ENCODE assay signal across 3 fruit fly cellular contexts in genomic region chr3R:13845250-13845699, dm6.
TF ChIP-seq lines count a peak whose summit lies in the region.

No protein-coding gene starts in this region.

TF ChIP-seq in whole organism, embryonic, 481 proteins besides CTCF, POLR2A, EP300 and RAD21 (continued from another document):
- no peak for TF ChIP-seq kah (GFP tag; optimal IDR thresholded peaks at IDR 0.05; lab: Kevin White, UChicago)
- no peak for TF ChIP-seq Hey (tag; optimal IDR thresholded peaks at IDR 0.05; lab: Kevin White, UChicago)
- peak in 1 of 2 experiments; percentile 86 for TF ChIP-seq bsh (GFP tag; optimal IDR thresholded peaks at IDR 0.05; lab: Kevin White, UChicago)
TF ChIP-seq in whole organism, embryonic: peak in this region for 13.

TF ChIP-seq in whole organism, prepupa, 60 proteins besides CTCF, POLR2A, EP300 and RAD21 (continued from another document):
- TF ChIP-seq OdsH (GFP tag; optimal IDR thresholded peaks at IDR 0.05; lab: Kevin White, UChicago) (peak; percentile 86), dac (GFP tag; optimal IDR thresholded peaks at IDR 0.05; lab: Kevin White, UChicago) (peak; percentile 86), CG8119 (GFP tag; IDR thresholded peaks at IDR 0.05; lab: Robert Waterston, UW) (peak; percentile 95), Hr38 (GFP tag; optimal IDR thresholded peaks at IDR 0.05; lab: Kevin White, UChicago) (no peak), Hr4 (GFP tag; optimal IDR thresholded peaks at IDR 0.05; lab: Kevin White, UChicago) (peak; percentile 87), CG6792 (GFP tag; optimal IDR thresholded peaks at IDR 0.05; lab: Kevin White, UChicago) (peak; percentile 76), CG6163 (GFP tag; IDR thresholded peaks at IDR 0.05; lab: Robert Waterston, UW) (peak; percentile 94), lz (GFP tag; optimal IDR thresholded peaks at IDR 0.05; lab: Kevin White, UChicago) (peak; percentile 49), Sox102F (GFP tag; optimal IDR thresholded peaks at IDR 0.05; lab: Kevin White, UChicago) (peak; percentile 56), CG11294 (GFP tag; IDR thresholded peaks at IDR 0.05; lab: Robert Waterston, UW) (0 out of 2 replicates have a peak, but pooled peaks have one; percentile 24), CG32006 (GFP tag; optimal IDR thresholded peaks at IDR 0.05; lab: Kevin White, UChicago) (peak; percentile 89), Sox15 (GFP tag; optimal IDR thresholded peaks at IDR 0.05; lab: Kevin White, UChicago) (peak; percentile 67), CG8319 (GFP tag; optimal IDR thresholded peaks at IDR 0.05; lab: Kevin White, UChicago) (peak; percentile 57), CG11762 (GFP tag; optimal IDR thresholded peaks at IDR 0.05; lab: Kevin White, UChicago; ENCODE audit: insufficient read depth) (peak; percentile 33), net (GFP tag; optimal IDR thresholded peaks at IDR 0.05; lab: Kevin White, UChicago) (peak; percentile 80), dsx (GFP tag; optimal IDR thresholded peaks at IDR 0.05; lab: Kevin White, UChicago; ENCODE audit: poor library complexity, severe bottlenecking) (peak; percentile 86), CG6808 (GFP tag; optimal IDR thresholded peaks at IDR 0.05; lab: Kevin White, UChicago) (peak; percentile 88), eg (GFP tag; IDR thresholded peaks at IDR 0.05; lab: Robert Waterston, UW) (peak; percentile 89), Eip93F (GFP tag; optimal IDR thresholded peaks at IDR 0.05; lab: Kevin White, UChicago) (peak; percentile 7), CG10669 (GFP tag; optimal IDR thresholded peaks at IDR 0.05; lab: Kevin White, UChicago) (peak; percentile 81), Gug (GFP tag; IDR thresholded peaks at IDR 0.05; lab: Robert Waterston, UW) (peak; percentile 70), Blimp-1 (GFP tag; optimal IDR thresholded peaks at IDR 0.05; lab: Kevin White, UChicago) (no peak), Smox (GFP tag; optimal IDR thresholded peaks at IDR 0.05; lab: Kevin White, UChicago) (peak; percentile 36), esn (GFP tag; optimal IDR thresholded peaks at IDR 0.05; lab: Kevin White, UChicago) (peak; percentile 72), CG10631 (GFP tag; optimal IDR thresholded peaks at IDR 0.05; lab: Kevin White, UChicago) (peak; percentile 90), vri (GFP tag; optimal IDR thresholded peaks at IDR 0.05; lab: Kevin White, UChicago) (peak; percentile 48), fd85E (GFP tag; optimal IDR thresholded peaks at IDR 0.05; lab: Kevin White, UChicago) (no peak), CG6854 (GFP tag; optimal IDR thresholded peaks at IDR 0.05; lab: Kevin White, UChicago) (no peak), Met (GFP tag; optimal IDR thresholded peaks at IDR 0.05; lab: Kevin White, UChicago) (peak; percentile 64), CG3919 (GFP tag; optimal IDR thresholded peaks at IDR 0.05; lab: Kevin White, UChicago) (peak; percentile 78), ss (GFP tag; optimal IDR thresholded peaks at IDR 0.05; lab: Kevin White, UChicago) (peak; percentile 92 to 95), pdm3 (GFP tag; optimal IDR thresholded peaks at IDR 0.05; lab: Kevin White, UChicago) (peak; percentile 55), CG9139 (GFP tag; optimal IDR thresholded peaks at IDR 0.05; lab: Kevin White, UChicago) (peak; percentile 71), topi (GFP tag; optimal IDR thresholded peaks at IDR 0.05; lab: Kevin White, UChicago) (peak; percentile 54), CG11902 (GFP tag; optimal IDR thresholded peaks at IDR 0.05; lab: Kevin White, UChicago) (peak; percentile 39), Lpt (GFP tag; optimal IDR thresholded peaks at IDR 0.05; lab: Kevin White, UChicago) (peak; percentile 39)

TF ChIP-seq in whole organism, wandering third instar larva, 38 proteins besides CTCF, POLR2A, EP300 and RAD21 (continued from another document):
- peak; percentile 12 for TF ChIP-seq fru (GFP tag; optimal IDR thresholded peaks at IDR 0.05; lab: Kevin White, UChicago)
- TF ChIP-seq Myc (optimal IDR thresholded peaks at IDR 0.05; lab: Kevin White, UChicago), result no peak
- TF ChIP-seq h (GFP tag; optimal IDR thresholded peaks at IDR 0.05; lab: Kevin White, UChicago), result peak; percentile 51
- TF ChIP-seq psq (GFP tag; optimal IDR thresholded peaks at IDR 0.05; lab: Kevin White, UChicago), result peak; percentile 58
- peak; percentile 62 for TF ChIP-seq OdsH (GFP tag; optimal IDR thresholded peaks at IDR 0.05; lab: Kevin White, UChicago)
- peak; percentile 31 for TF ChIP-seq br (GFP tag; optimal IDR thresholded peaks at IDR 0.05; lab: Kevin White, UChicago)
- TF ChIP-seq Dfd (GFP tag; optimal IDR thresholded peaks at IDR 0.05; lab: Kevin White, UChicago), result no peak
